Worm (Caenorhabditis elegans) whole organism, L4 larva: Measurements from ENCODE around the gene pde-12.
A peak's percentile ranks its signal among the peaks of the same experiment; 100 is the strongest.

Source experiments
- R02D3.7 ChIP-seq: fragments of 150-350 bp; sonication (generic microtip); optimal IDR thresholded peaks from 3 replicates; lab custom pipeline; 2014; ENCODE audit warnings: missing biosample characterization, missing genetic modification characterization
- Y5F2A.4 ChIP-seq: fragments of 200-800 bp; sonication (Bioruptor generic); optimal IDR thresholded peaks from 2 replicates; lab custom pipeline; 2018; ENCODE audit warnings: mild to moderate bottlenecking, missing genetic modification characterization, missing compliant biosample characterization
- aly-2 ChIP-seq: sonication (generic microtip); optimal IDR thresholded peaks from 2 replicates; lab custom pipeline; 2018; ENCODE audit warnings: missing biosample characterization, missing genetic modification characterization
- ama-1 ChIP-seq: fragments of 150-350 bp; optimal IDR thresholded peaks from 2 replicates; lab custom pipeline; 2014; ENCODE audit warnings: inconsistent platforms, mixed read lengths
- daf-16 ChIP-seq, 3 experiments: sonication (generic microtip); optimal IDR thresholded peaks; 2 replicates each; lab custom pipeline; 2016 to 2017; ENCODE audit warnings: missing genetic modification characterization in 3 of 3, missing genetic modification reagents in 3 of 3, mild to moderate bottlenecking in 2 of 3, missing compliant biosample characterization in 2 of 3, missing biosample characterization in 1 of 3, moderate library complexity in 1 of 3
- mdl-1 ChIP-seq, 2 experiments: fragments of 150-350 bp in 1 of 2; sonication (generic microtip) in 1 of 2; optimal IDR thresholded peaks; 2 replicates each; lab custom pipeline; 2014 to 2017; ENCODE audit warnings: missing biosample characterization in 2 of 2, missing genetic modification characterization in 2 of 2
- nhr-25 ChIP-seq: sonication (generic microtip); optimal IDR thresholded peaks from 2 replicates; lab custom pipeline; 2017; ENCODE audit warnings: missing genetic modification characterization, mild to moderate bottlenecking, missing compliant biosample characterization, antibody characterized with exemption, moderate library complexity, borderline replicate concordance; ENCODE audit not compliant: insufficient read depth
- nhr-76 ChIP-seq: fragments of 150-350 bp; optimal IDR thresholded peaks from 2 replicates; lab custom pipeline; 2014; ENCODE audit warnings: missing biosample characterization, missing genetic modification characterization
- ztf-7 ChIP-seq: fragments of 150-350 bp; optimal IDR thresholded peaks from 2 replicates; lab custom pipeline; 2014; ENCODE audit warnings: missing biosample characterization, missing genetic modification characterization

DNA sequence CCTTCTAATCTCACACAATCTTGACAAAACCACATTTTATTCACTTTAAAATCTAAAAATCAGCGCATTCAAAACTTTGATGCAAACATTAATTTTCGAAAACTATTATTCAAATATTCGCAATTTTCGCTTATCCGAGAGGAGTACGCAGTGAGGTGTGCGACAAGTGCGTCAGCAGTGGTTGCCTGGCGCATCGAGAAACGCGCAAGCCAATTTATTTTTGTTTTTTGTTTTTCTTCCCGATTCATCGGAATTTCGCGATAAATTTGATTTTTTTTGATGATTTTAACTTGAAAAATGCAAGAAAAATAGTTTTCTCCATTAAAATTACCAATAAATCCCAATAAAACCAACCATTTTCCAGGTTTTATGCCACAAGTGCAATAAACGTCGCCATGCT lies 4.0 kb upstream of the pde-12 start, which contains the start of the genes fbxb-85 and hex-3:
- peak; percentile 47 for TF ChIP-seq Y5F2A.4 (GFP tag; lab: Kevin White, UChicago)
- no peak for TF ChIP-seq nhr-76 (tag; lab: Kevin White, UChicago)
- TF ChIP-seq R02D3.7 (tag; lab: Kevin White, UChicago) = no peak
- peak; percentile 68 for TF ChIP-seq nhr-25
- no peak for TF ChIP-seq aly-2 (tag; lab: Kevin White, UChicago)
- TF ChIP-seq ztf-7 = peak; percentile 91
- peak; percentile 12 to 89 for TF ChIP-seq daf-16 (GFP tag; optimal IDR thresholded peaks at IDR 0.05; lab: Kevin White, UChicago)
- peak; percentile 86 for TF ChIP-seq daf-16 (tag; optimal IDR thresholded peaks at IDR 0.05; lab: Kevin White, UChicago)
- peak; percentile 48 for TF ChIP-seq ama-1 (lab: Kevin White, UChicago)
- TF ChIP-seq mdl-1 (tag; optimal IDR thresholded peaks at IDR 0.05; lab: Kevin White, UChicago) = peak in 1 of 2 experiments; percentile 3
